Worm (Caenorhabditis elegans) whole organism, young adult: Measurements from ENCODE around the gene abt-1.

ENCODE experiments used
- B0035.1 ChIP-seq: sonication (generic microtip); optimal IDR thresholded peaks from 2 replicates; lab custom pipeline; 2016; ENCODE audit warnings: missing genetic modification characterization, mild to moderate bottlenecking, missing compliant biosample characterization, missing genotype, missing genetic modification reagents
- B0336.3 ChIP-seq: fragments of 200-800 bp; sonication (Bioruptor generic); IDR thresholded peaks from 2 replicates; pipeline ENCODE4 v1.3.6; 2022; ENCODE audit warnings: missing genetic modification characterization, missing compliant biosample characterization
- C06A6.2 ChIP-seq: fragments of 200-800 bp; sonication (Bioruptor generic); conservative IDR thresholded peaks from 2 replicates; pipeline ENCODE4 v1.3.6; 2022; ENCODE audit warnings: missing genetic modification characterization, missing compliant biosample characterization
- F10E7.11 ChIP-seq: sonication (generic microtip); optimal IDR thresholded peaks from 2 replicates; lab custom pipeline; 2017; ENCODE audit warnings: mild to moderate bottlenecking, missing genetic modification characterization, moderate library complexity, missing compliant biosample characterization
- F23B12.7 ChIP-seq: sonication (generic microtip); optimal IDR thresholded peaks from 2 replicates; lab custom pipeline; 2017; ENCODE audit warnings: missing genetic modification characterization, mild to moderate bottlenecking, missing compliant biosample characterization, antibody characterized with exemption, moderate library complexity; ENCODE audit not compliant: insufficient read depth
- F49E8.2 ChIP-seq: sonication (generic microtip); optimal IDR thresholded peaks from 3 replicates; lab custom pipeline; 2017; ENCODE audit warnings: missing genetic modification characterization, mild to moderate bottlenecking, missing compliant biosample characterization, antibody characterized with exemption, moderate library complexity; ENCODE audit not compliant: insufficient read depth
- F55B11.4 ChIP-seq: sonication (generic microtip); optimal IDR thresholded peaks from 2 replicates; lab custom pipeline; 2016; ENCODE audit warnings: missing compliant biosample characterization, missing genetic modification characterization, borderline replicate concordance; ENCODE audit not compliant: insufficient read depth
- F57A8.1 ChIP-seq: fragments of 200-800 bp; sonication (Bioruptor generic); optimal IDR thresholded peaks from 2 replicates; lab custom pipeline; 2018; ENCODE audit warnings: mild to moderate bottlenecking, missing genetic modification characterization, moderate library complexity, missing compliant biosample characterization
- K12H6.12 ChIP-seq: fragments of 200-800 bp; sonication (Bioruptor generic); optimal IDR thresholded peaks from 2 replicates; lab custom pipeline; 2018; ENCODE audit warnings: mild to moderate bottlenecking, missing genetic modification characterization, missing compliant biosample characterization
- Y67H2A.10 ChIP-seq: fragments of 200-800 bp; sonication (Bioruptor generic); conservative IDR thresholded peaks from 2 replicates; pipeline ENCODE4 v1.3.6; 2022; ENCODE audit warnings: missing genetic modification reagents, missing genetic modification characterization, missing compliant biosample characterization
- Y79H2A.3 ChIP-seq: fragments of 200-800 bp; sonication (Bioruptor generic); conservative IDR thresholded peaks from 2 replicates; pipeline ENCODE4 v1.3.6; 2022; ENCODE audit warnings: missing genetic modification reagents, missing genetic modification characterization, missing compliant biosample characterization
- ZK185.1 ChIP-seq: sonication (generic microtip); optimal IDR thresholded peaks from 2 replicates; lab custom pipeline; 2016; ENCODE audit warnings: mild to moderate bottlenecking, missing genetic modification characterization, missing compliant biosample characterization; ENCODE audit not compliant: poor library complexity, severe bottlenecking
- ama-1 ChIP-seq, 3 experiments: fragments of 150-350 bp in 1 of 3; sonication (generic microtip) in 2 of 3; optimal IDR thresholded peaks; 2 replicates each; lab custom pipeline; 2014 to 2018; ENCODE audit warnings: missing biosample characterization in 2 of 3, missing genetic modification characterization in 2 of 3, missing genetic modification reagents in 2 of 3
- aptf-3 ChIP-seq: fragments of 200-800 bp; sonication (Bioruptor generic); IDR thresholded peaks from 2 replicates; pipeline ENCODE4 v1.3.6; 2022; ENCODE audit warnings: missing genetic modification characterization, missing compliant biosample characterization
- athp-1 ChIP-seq: sonication (generic microtip); optimal IDR thresholded peaks from 2 replicates; lab custom pipeline; 2017; ENCODE audit warnings: mild to moderate bottlenecking, missing genetic modification characterization, missing compliant biosample characterization
- attf-6 ChIP-seq: fragments of 200-800 bp; sonication (Bioruptor generic); IDR thresholded peaks from 2 replicates; pipeline ENCODE4 v1.3.6; 2022; ENCODE audit warnings: missing genetic modification reagents, missing genetic modification characterization, missing compliant biosample characterization
- ccch-3 ChIP-seq: fragments of 200-800 bp; sonication (Bioruptor generic); optimal IDR thresholded peaks from 2 replicates; lab custom pipeline; 2018; ENCODE audit warnings: mild to moderate bottlenecking, missing genetic modification characterization, missing compliant biosample characterization
- cebp-1 ChIP-seq, 2 experiments: fragments of 200-800 bp in 1 of 2; sonication (Bioruptor generic) in 1 of 2; sonication (generic microtip) in 1 of 2; IDR thresholded peaks in 1 of 2; optimal IDR thresholded peaks in 1 of 2; 2 replicates each; pipeline versions ENCODE4 v1.3.6 to Lab custom; 2017 to 2022; ENCODE audit warnings: missing compliant biosample characterization in 2 of 2, missing genetic modification characterization in 2 of 2, mild to moderate bottlenecking in 1 of 2, missing genetic modification reagents in 1 of 2, moderate library complexity in 1 of 2
- ceh-27 ChIP-seq: fragments of 200-800 bp; sonication (Bioruptor generic); optimal IDR thresholded peaks from 2 replicates; lab custom pipeline; 2018; ENCODE audit warnings: mild to moderate bottlenecking, missing genetic modification characterization, moderate library complexity, missing compliant biosample characterization
- ceh-79 ChIP-seq: sonication (generic microtip); optimal IDR thresholded peaks from 2 replicates; lab custom pipeline; 2017; ENCODE audit warnings: mild to moderate bottlenecking, missing genetic modification characterization, missing compliant biosample characterization
- chd-7 ChIP-seq: sonication (generic microtip); optimal IDR thresholded peaks from 2 replicates; lab custom pipeline; 2016; ENCODE audit warnings: mild to moderate bottlenecking, missing genetic modification characterization, moderate library complexity, missing compliant biosample characterization
- die-1 ChIP-seq: sonication (generic microtip); optimal IDR thresholded peaks from 2 replicates; lab custom pipeline; 2016; ENCODE audit warnings: missing genotype, mild to moderate bottlenecking, missing genetic modification characterization, missing compliant biosample characterization
- dpff-1 ChIP-seq: sonication (generic microtip); optimal IDR thresholded peaks from 2 replicates; lab custom pipeline; 2017; ENCODE audit warnings: mild to moderate bottlenecking, missing genetic modification characterization, missing compliant biosample characterization
- dpl-1 ChIP-seq: fragments of 150-350 bp; optimal IDR thresholded peaks from 2 replicates; lab custom pipeline; 2014; ENCODE audit warnings: missing biosample characterization, missing genetic modification reagents, missing genetic modification characterization
- egl-44 ChIP-seq: fragments of 200-800 bp; sonication (Bioruptor generic); IDR thresholded peaks from 2 replicates; pipeline ENCODE4 v1.3.6; 2022; ENCODE audit warnings: missing genetic modification reagents, missing genetic modification characterization, missing compliant biosample characterization
- ekl-4 ChIP-seq: fragments of 200-800 bp; sonication (Bioruptor generic); IDR thresholded peaks from 2 replicates; pipeline ENCODE4 v1.3.6; 2022; ENCODE audit warnings: missing genetic modification reagents, missing genetic modification characterization, missing compliant biosample characterization
- ets-4 ChIP-seq: fragments of 200-800 bp; sonication (Bioruptor generic); optimal IDR thresholded peaks from 2 replicates; lab custom pipeline; 2018; ENCODE audit warnings: mild to moderate bottlenecking, missing genetic modification characterization, missing compliant biosample characterization
- fkh-3 ChIP-seq: sonication (generic microtip); optimal IDR thresholded peaks from 2 replicates; lab custom pipeline; 2016; ENCODE audit warnings: mild to moderate bottlenecking, missing genetic modification characterization, missing compliant biosample characterization
- him-1 ChIP-seq: sonication (generic microtip); optimal IDR thresholded peaks from 2 replicates; lab custom pipeline; 2016; ENCODE audit warnings: missing genotype, missing genetic modification reagents, missing genetic modification characterization, missing compliant biosample characterization
- hlh-12 ChIP-seq: sonication (generic microtip); optimal IDR thresholded peaks from 2 replicates; lab custom pipeline; 2016; ENCODE audit warnings: missing genetic modification characterization, missing compliant biosample characterization
- hlh-26 ChIP-seq: fragments of 200-800 bp; sonication (Bioruptor generic); conservative IDR thresholded peaks from 2 replicates; pipeline ENCODE4 v1.3.6; 2022; ENCODE audit warnings: missing genetic modification reagents, missing genetic modification characterization, missing compliant biosample characterization
- hmg-1.2 ChIP-seq: fragments of 200-800 bp; sonication (Bioruptor generic); IDR thresholded peaks from 2 replicates; pipeline ENCODE4 v1.3.6; 2022; ENCODE audit warnings: missing genetic modification reagents, missing genetic modification characterization, missing compliant biosample characterization
- hrde-1 ChIP-seq: sonication (generic microtip); optimal IDR thresholded peaks from 2 replicates; lab custom pipeline; 2016; ENCODE audit warnings: missing genetic modification characterization, mild to moderate bottlenecking, missing compliant biosample characterization, moderate library complexity, missing genotype, missing genetic modification reagents, borderline replicate concordance
- let-526 ChIP-seq: fragments of 200-800 bp; sonication (Bioruptor generic); IDR thresholded peaks from 2 replicates; pipeline ENCODE4 v1.3.6; 2022; ENCODE audit warnings: missing genetic modification reagents, missing genetic modification characterization, missing compliant biosample characterization
- lin-40 ChIP-seq: sonication (generic microtip); optimal IDR thresholded peaks from 2 replicates; lab custom pipeline; 2016; ENCODE audit warnings: missing genetic modification characterization, mild to moderate bottlenecking, missing compliant biosample characterization, missing genotype, missing genetic modification reagents
- madf-8 ChIP-seq: fragments of 200-800 bp; sonication (Bioruptor generic); conservative IDR thresholded peaks from 2 replicates; pipeline ENCODE4 v1.3.6; 2022; ENCODE audit warnings: missing genetic modification reagents, missing genetic modification characterization, missing compliant biosample characterization
- mcd-1 ChIP-seq: fragments of 200-800 bp; sonication (Bioruptor generic); IDR thresholded peaks from 2 replicates; pipeline ENCODE4 v1.3.6; 2022; ENCODE audit warnings: missing genetic modification reagents, missing genetic modification characterization, missing compliant biosample characterization
- nfyb-1 ChIP-seq: fragments of 200-800 bp; sonication (Bioruptor generic); IDR thresholded peaks from 2 replicates; pipeline ENCODE4 v1.3.6; 2022; ENCODE audit warnings: missing genetic modification reagents, missing genetic modification characterization, missing compliant biosample characterization
- nhr-120 ChIP-seq: fragments of 200-800 bp; sonication (Bioruptor generic); IDR thresholded peaks from 2 replicates; pipeline ENCODE4 v1.3.6; 2022; ENCODE audit warnings: missing genetic modification characterization, missing compliant biosample characterization
- nhr-80 ChIP-seq: sonication (generic microtip); optimal IDR thresholded peaks from 2 replicates; lab custom pipeline; 2016; ENCODE audit warnings: missing genetic modification characterization, missing compliant biosample characterization
- pbrm-1 ChIP-seq: fragments of 200-800 bp; sonication (Bioruptor generic); IDR thresholded peaks from 2 replicates; pipeline ENCODE4 v1.3.6; 2022; ENCODE audit warnings: missing genetic modification reagents, missing genetic modification characterization, missing compliant biosample characterization
- rcor-1 ChIP-seq: fragments of 200-800 bp; sonication (Bioruptor generic); IDR thresholded peaks from 2 replicates; pipeline ENCODE4 v1.3.6; 2022; ENCODE audit warnings: missing genetic modification reagents, missing genetic modification characterization, missing compliant biosample characterization
- tbp1 ChIP-seq: fragments of 200-800 bp; sonication (Bioruptor generic); optimal IDR thresholded peaks from 2 replicates; lab custom pipeline; 2018; ENCODE audit warnings: mild to moderate bottlenecking, missing genetic modification characterization, missing compliant biosample characterization
- ztf-3 ChIP-seq: fragments of 200-800 bp; sonication (Bioruptor generic); optimal IDR thresholded peaks from 2 replicates; lab custom pipeline; 2018; ENCODE audit warnings: mild to moderate bottlenecking, missing genetic modification characterization, missing compliant biosample characterization

abt-1 gene

DNA sequence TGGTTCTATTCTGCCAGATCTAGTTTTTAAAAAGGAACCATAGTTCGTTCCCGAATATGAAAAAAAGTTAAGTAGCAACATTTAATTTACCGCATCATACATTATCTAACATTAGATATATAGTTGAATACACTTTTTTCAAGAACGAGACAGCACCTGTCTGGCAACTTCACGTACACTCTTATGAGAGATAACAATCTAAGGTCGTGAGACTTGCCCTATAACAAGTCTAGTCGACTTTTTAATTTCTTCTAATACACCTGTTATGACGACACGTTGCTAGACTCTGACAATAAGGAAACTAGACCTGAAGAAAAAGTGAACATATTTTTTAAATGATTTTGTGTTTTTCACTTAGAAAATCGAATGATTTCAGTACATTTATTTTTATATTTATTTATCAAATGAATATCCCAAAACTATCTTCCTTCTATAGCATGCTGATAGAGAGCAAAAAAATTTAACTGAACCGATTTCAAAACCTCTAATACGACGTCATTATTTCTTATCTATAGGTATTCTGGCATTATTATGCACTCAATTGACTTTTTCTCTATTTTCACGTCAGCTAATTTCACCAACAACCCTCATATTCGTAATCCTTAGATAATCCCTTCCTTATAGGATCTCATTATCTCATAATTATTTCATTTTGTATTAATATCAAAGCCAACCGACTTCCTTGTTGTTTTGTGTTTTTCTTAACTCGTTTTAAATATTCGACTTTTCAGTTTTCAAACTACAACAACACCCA is 38.4 kb upstream of the abt-1 start:
- 0 out of 2 replicates have a peak, but pooled peaks have one; percentile 5 for TF ChIP-seq ekl-4 (GFP tag; lab: Robert Waterston, UW)
- TF ChIP-seq cebp-1 (GFP tag; IDR thresholded peaks at IDR 0.05; lab: Robert Waterston, UW), result no peak
- TF ChIP-seq cebp-1 (tag; optimal IDR thresholded peaks at IDR 0.05; lab: Kevin White, UChicago), result peak; percentile 9
- no peak for TF ChIP-seq madf-8
- no peak for TF ChIP-seq Y67H2A.10

DNA sequence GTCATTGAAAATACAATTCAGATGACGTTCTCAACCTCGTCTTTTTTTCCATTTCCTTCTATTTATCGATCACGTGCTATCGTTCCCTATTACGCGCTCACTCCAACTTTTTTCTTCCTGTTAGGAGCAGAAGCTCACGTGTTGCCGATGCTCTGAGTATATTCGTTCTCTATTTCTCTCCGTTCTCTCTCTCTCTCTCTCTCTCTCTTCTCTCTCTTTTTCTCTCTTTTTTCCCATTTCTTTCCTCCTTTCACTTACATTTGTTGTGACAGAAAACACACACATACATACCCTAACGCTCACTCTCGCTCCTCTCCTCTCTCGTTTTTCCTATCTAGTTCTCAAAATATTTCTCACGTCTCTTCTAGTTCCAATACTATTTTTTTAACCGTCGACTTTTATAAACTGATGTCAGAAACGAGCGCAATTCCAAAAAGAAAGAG is 37.7 kb upstream of the abt-1 start:
- TF ChIP-seq mcd-1 (GFP tag; lab: Robert Waterston, UW) (peak; percentile 71), nhr-80 (peak; percentile 95), F55B11.4 (tag; lab: Kevin White, UChicago) (no peak), dpl-1 (GFP tag; lab: Kevin White, UChicago) (no peak), nhr-120 (GFP tag; lab: Robert Waterston, UW) (no peak), hlh-26 (GFP tag; lab: Robert Waterston, UW) (no peak), hmg-1.2 (peak; percentile 84), Y79H2A.3 (GFP tag; lab: Robert Waterston, UW) (no peak), F49E8.2 (tag; lab: Kevin White, UChicago) (no peak), nfyb-1 (GFP tag; lab: Robert Waterston, UW) (peak; percentile 79), F57A8.1 (GFP tag; lab: Kevin White, UChicago) (no peak), ceh-27 (GFP tag; lab: Kevin White, UChicago) (peak; percentile 72), tbp1 (peak; percentile 58), die-1 (tag; lab: Kevin White, UChicago) (peak; percentile 39), pbrm-1 (peak; percentile 81), ccch-3 (GFP tag; lab: Kevin White, UChicago) (no peak), B0035.1 (tag; lab: Kevin White, UChicago) (peak; percentile 26), chd-7 (tag; lab: Kevin White, UChicago) (peak; percentile 89), aptf-3 (GFP tag; lab: Robert Waterston, UW) (no peak), egl-44 (GFP tag; lab: Robert Waterston, UW) (peak; percentile 78; the same call in 1 of the 2 replicates), ets-4 (GFP tag; lab: Kevin White, UChicago) (no peak), B0336.3 (GFP tag; lab: Robert Waterston, UW) (peak; percentile 75), attf-6 (GFP tag; lab: Robert Waterston, UW) (no peak), athp-1 (tag; lab: Kevin White, UChicago) (no peak), hrde-1 (tag; lab: Kevin White, UChicago) (no peak), rcor-1 (0 out of 2 replicates have a peak, but pooled peaks have one; percentile 43), madf-8 (no peak), F23B12.7 (tag; lab: Kevin White, UChicago) (peak; percentile 40), lin-40 (peak; percentile 91), let-526 (peak; percentile 33; the same call in 1 of the 2 replicates), fkh-3 (tag; lab: Kevin White, UChicago) (no peak), ama-1 (optimal IDR thresholded peaks at IDR 0.05; lab: Kevin White, UChicago) (no peak), ama-1 (GFP tag; optimal IDR thresholded peaks at IDR 0.05; lab: Kevin White, UChicago) (no peak), C06A6.2 (peak; percentile 80), ZK185.1 (tag; lab: Kevin White, UChicago) (peak; percentile 32), dpff-1 (tag; lab: Kevin White, UChicago) (no peak), Y67H2A.10 (no peak), K12H6.12 (tag; lab: Kevin White, UChicago) (peak; percentile 93), him-1 (no peak), ztf-3 (GFP tag; lab: Kevin White, UChicago) (peak; percentile 60), F10E7.11 (tag; lab: Kevin White, UChicago) (no peak), hlh-12 (tag; lab: Kevin White, UChicago) (no peak), ceh-79 (no peak)
